Worm (Caenorhabditis elegans) whole organism, mixed stage, embryonic: Measurements from ENCODE around the gene trpp-6.

Experiments used
- bed-3 ChIP-seq: fragments of 200-800 bp; sonication (Bioruptor generic); optimal IDR thresholded peaks from 3 replicates; lab custom pipeline; 2018; ENCODE audit warnings: mild to moderate bottlenecking, missing genetic modification characterization, moderate library complexity, missing compliant biosample characterization
- ceh-39 ChIP-seq: fragments of 150-350 bp; optimal IDR thresholded peaks from 2 replicates; lab custom pipeline; 2014; ENCODE audit warnings: missing biosample characterization, missing genetic modification characterization
- ceh-83 ChIP-seq: fragments of 200-800 bp; sonication (Bioruptor generic); optimal IDR thresholded peaks from 2 replicates; lab custom pipeline; 2018; ENCODE audit warnings: mild to moderate bottlenecking, missing genetic modification characterization, missing compliant biosample characterization
- cnd-1 ChIP-seq: fragments of 200-800 bp; sonication (Bioruptor generic); optimal IDR thresholded peaks from 2 replicates; lab custom pipeline; 2018; ENCODE audit warnings: mild to moderate bottlenecking, missing genetic modification characterization, missing compliant biosample characterization
- elt-1 ChIP-seq: sonication (generic microtip); optimal IDR thresholded peaks from 2 replicates; lab custom pipeline; 2017; ENCODE audit warnings: missing genetic modification characterization, mild to moderate bottlenecking, missing compliant biosample characterization, antibody characterized with exemption, moderate library complexity, borderline replicate concordance; ENCODE audit not compliant: insufficient read depth
- lin-13 ChIP-seq: fragments of 150-350 bp; optimal IDR thresholded peaks from 2 replicates; lab custom pipeline; 2014; ENCODE audit warnings: missing biosample characterization, missing genetic modification characterization
- lsy-2 ChIP-seq: fragments of 150-350 bp; optimal IDR thresholded peaks from 2 replicates; lab custom pipeline; 2014; ENCODE audit warnings: missing biosample characterization, missing genetic modification characterization
- mep-1 ChIP-seq: fragments of 150-350 bp; optimal IDR thresholded peaks from 2 replicates; lab custom pipeline; 2017; ENCODE audit warnings: missing biosample characterization, missing genetic modification reagents, missing genetic modification characterization, inconsistent platforms
- nhr-12 ChIP-seq: fragments of 150-350 bp; optimal IDR thresholded peaks from 2 replicates; lab custom pipeline; 2014; ENCODE audit warnings: missing biosample characterization, missing genetic modification characterization
- nhr-237 ChIP-seq: fragments of 150-350 bp; optimal IDR thresholded peaks from 2 replicates; lab custom pipeline; 2014; ENCODE audit warnings: missing biosample characterization, missing genetic modification characterization
- nhr-28 ChIP-seq: fragments of 150-350 bp; optimal IDR thresholded peaks from 2 replicates; lab custom pipeline; 2014; ENCODE audit warnings: missing biosample characterization, missing genetic modification characterization
- snpc-4 ChIP-seq: fragments of 150-350 bp; optimal IDR thresholded peaks from 2 replicates; lab custom pipeline; 2014; ENCODE audit warnings: missing biosample characterization, missing genetic modification characterization
- sptf-1 ChIP-seq: sonication (generic microtip); optimal IDR thresholded peaks from 2 replicates; lab custom pipeline; 2017; ENCODE audit warnings: mild to moderate bottlenecking, missing genetic modification characterization, moderate library complexity, missing compliant biosample characterization
- unc-62 ChIP-seq: fragments of 150-350 bp; optimal IDR thresholded peaks from 2 replicates; lab custom pipeline; 2014; ENCODE audit warnings: missing biosample characterization, missing genetic modification reagents, missing genetic modification characterization

- TF ChIP-seq nhr-12 (no peak), mep-1 (tag; lab: Kevin White, UChicago) (no peak), snpc-4 (tag; lab: Kevin White, UChicago) (no peak), elt-1 (tag; lab: Kevin White, UChicago) (no peak), unc-62 (no peak), lsy-2 (no peak), nhr-28 (tag; lab: Kevin White, UChicago) (no peak), sptf-1 (tag; lab: Kevin White, UChicago) (no peak), ceh-39 (tag; lab: Kevin White, UChicago) (no peak), lin-13 (tag; lab: Kevin White, UChicago) (no peak), cnd-1 (tag; lab: Kevin White, UChicago) (no peak), nhr-237 (tag; lab: Kevin White, UChicago) (no peak), bed-3 (GFP tag; lab: Kevin White, UChicago) (no peak), ceh-83 (GFP tag; lab: Kevin White, UChicago) (no peak)
Measured at ce11 chrV:9977211-9977610, 14.5 kb upstream of the trpp-6 start.
